Fruit fly (Drosophila melanogaster) whole organism, embryonic: Measurements from ENCODE around the gene pHCl-1.

Source experiments
- Atf3 ChIP-seq: fragments of 200-800 bp; sonication (Bioruptor generic); optimal IDR thresholded peaks from 3 replicates; lab custom pipeline; 2016; ENCODE audit warnings: missing biosample characterization, missing genetic modification characterization
- Bgb ChIP-seq: fragments of 200-800 bp; sonication (Bioruptor generic); IDR thresholded peaks from 2 replicates; pipeline ENCODE4 v1.3.6; 2022; ENCODE audit warnings: missing biosample characterization, missing genetic modification characterization; ENCODE audit not compliant: partially characterized antibody
- CG10267 ChIP-seq: fragments of 200-800 bp; sonication (Bioruptor generic); optimal IDR thresholded peaks from 2 replicates; lab custom pipeline; 2018; ENCODE audit warnings: missing biosample characterization, mild to moderate bottlenecking, missing genetic modification characterization, moderate library complexity
- CG11695 ChIP-seq: fragments of 200-800 bp; sonication (Bioruptor generic); IDR thresholded peaks from 3 replicates; pipeline ENCODE4 v1.3.6; 2022; ENCODE audit warnings: missing biosample characterization, missing genetic modification characterization
- CG11696 ChIP-seq: fragments of 200-800 bp; sonication (Bioruptor generic); IDR thresholded peaks from 2 replicates; pipeline ENCODE4 v1.3.6; 2022; ENCODE audit warnings: missing biosample characterization, missing genetic modification characterization
- CG13894 ChIP-seq: fragments of 200-800 bp; sonication (Bioruptor generic); optimal IDR thresholded peaks from 3 replicates; lab custom pipeline; 2018; ENCODE audit warnings: missing biosample characterization, mild to moderate bottlenecking, missing genetic modification characterization, moderate library complexity
- CG15269 ChIP-seq: fragments of 200-800 bp; sonication (Bioruptor generic); optimal IDR thresholded peaks from 2 replicates; lab custom pipeline; 2018; ENCODE audit warnings: missing biosample characterization, mild to moderate bottlenecking, missing genetic modification characterization, moderate library complexity
- CG16863 ChIP-seq: fragments of 200-800 bp; sonication (Bioruptor generic); optimal IDR thresholded peaks from 3 replicates; lab custom pipeline; 2016; ENCODE audit warnings: missing biosample characterization, missing genetic modification characterization
- CG17328 ChIP-seq: fragments of 200-800 bp; sonication (Bioruptor generic); IDR thresholded peaks from 2 replicates; pipeline ENCODE4 v1.3.6; 2022; ENCODE audit warnings: missing biosample characterization, missing genetic modification characterization
- CG2116 ChIP-seq: fragments of 200-800 bp; sonication (Bioruptor generic); optimal IDR thresholded peaks from 3 replicates; lab custom pipeline; 2018; ENCODE audit warnings: missing biosample characterization, mild to moderate bottlenecking, missing genetic modification characterization
- CG30403 ChIP-seq: fragments of 200-800 bp; sonication (Bioruptor generic); optimal IDR thresholded peaks from 3 replicates; lab custom pipeline; 2016; ENCODE audit warnings: missing biosample characterization, missing genetic modification characterization
- CG3065 ChIP-seq: fragments of 200-800 bp; sonication (Bioruptor generic); optimal IDR thresholded peaks from 2 replicates; lab custom pipeline; 2016; ENCODE audit warnings: missing biosample characterization, missing genetic modification characterization
- CG31388 ChIP-seq: fragments of 200-800 bp; sonication (Bioruptor generic); optimal IDR thresholded peaks from 2 replicates; lab custom pipeline; 2016; ENCODE audit warnings: missing biosample characterization, missing genetic modification characterization
- CG32767 ChIP-seq: fragments of 200-800 bp; sonication (Bioruptor generic); IDR thresholded peaks from 2 replicates; pipeline ENCODE4 v1.3.6; 2022; ENCODE audit warnings: missing biosample characterization, missing genetic modification characterization
- CG3726 ChIP-seq: fragments of 200-800 bp; sonication (Bioruptor generic); IDR thresholded peaks from 3 replicates; pipeline ENCODE4, ENCODE4 v1.3.6; 2022; ENCODE audit warnings: missing biosample characterization, missing genetic modification characterization
- CG6254 ChIP-seq: fragments of 200-800 bp; sonication (Bioruptor generic); optimal IDR thresholded peaks from 3 replicates; lab custom pipeline; 2017; ENCODE audit warnings: mild to moderate bottlenecking, missing biosample characterization, missing genetic modification reagents, missing genetic modification characterization
- CG6683 ChIP-seq: fragments of 200-800 bp; sonication (Bioruptor generic); optimal IDR thresholded peaks from 2 replicates; lab custom pipeline; 2017; ENCODE audit warnings: missing biosample characterization, mild to moderate bottlenecking, missing genetic modification characterization, missing genetic modification reagents
- CG7372 ChIP-seq: fragments of 200-800 bp; sonication (Bioruptor generic); IDR thresholded peaks from 2 replicates; pipeline ENCODE4 v1.3.6; 2022; ENCODE audit warnings: missing biosample characterization, missing genetic modification characterization
- CG8944 ChIP-seq: fragments of 200-800 bp; sonication (Bioruptor generic); optimal IDR thresholded peaks from 3 replicates; lab custom pipeline; 2016; ENCODE audit warnings: missing biosample characterization, missing genetic modification characterization
- D19B ChIP-seq: fragments of 200-800 bp; sonication (Bioruptor generic); optimal IDR thresholded peaks from 2 replicates; lab custom pipeline; 2017; ENCODE audit warnings: missing biosample characterization, mild to moderate bottlenecking, missing genetic modification characterization
- E2f1 ChIP-seq: fragments of 200-800 bp; sonication (Bioruptor generic); IDR thresholded peaks from 2 replicates; pipeline ENCODE4 v1.3.6; 2022; ENCODE audit warnings: missing biosample characterization, missing genetic modification characterization
- ERR ChIP-seq: fragments of 200-800 bp; sonication (Bioruptor generic); optimal IDR thresholded peaks from 2 replicates; lab custom pipeline; 2016; ENCODE audit warnings: missing biosample characterization, missing genetic modification characterization
- H2.0 ChIP-seq: fragments of 200-800 bp; sonication (Bioruptor generic); IDR thresholded peaks from 2 replicates; pipeline ENCODE4 v1.3.6; 2022; ENCODE audit warnings: missing biosample characterization, missing genetic modification characterization
- Hr51 ChIP-seq, 2 experiments: fragments of 200-800 bp; sonication (Bioruptor generic); optimal IDR thresholded peaks; 2 replicates in 1 of 2; 3 replicates in 1 of 2; lab custom pipeline; 2016 to 2018; ENCODE audit warnings: missing biosample characterization in 2 of 2, missing genetic modification characterization in 2 of 2, mild to moderate bottlenecking in 1 of 2, moderate library complexity in 1 of 2
- Myb ChIP-seq: fragments of 200-800 bp; sonication (Bioruptor generic); optimal IDR thresholded peaks from 2 replicates; lab custom pipeline; 2016; ENCODE audit warnings: missing biosample characterization, missing genetic modification characterization
- Taf1 ChIP-seq: fragments of 200-800 bp; sonication (Bioruptor generic); IDR thresholded peaks from 2 replicates; pipeline ENCODE4 v1.3.6; 2022; ENCODE audit warnings: missing biosample characterization, missing genetic modification characterization
- Trl ChIP-seq, 3 experiments: fragments of >200 bp in 2 of 3; fragments of 200-800 bp in 1 of 3; sonication (Bioruptor generic) in 1 of 3; optimal IDR thresholded peaks; 2 replicates in 1 of 3; 3 replicates in 2 of 3; lab custom pipeline; 2016 to 2017; ENCODE audit warnings: missing biosample characterization in 1 of 3, missing genetic modification characterization in 1 of 3
- ase ChIP-seq: fragments of 200-800 bp; sonication (Bioruptor generic); IDR thresholded peaks from 3 replicates; pipeline ENCODE4 v1.3.6; 2022; ENCODE audit warnings: missing biosample characterization, missing genetic modification characterization
- caup ChIP-seq: fragments of 200-800 bp; sonication (Bioruptor generic); optimal IDR thresholded peaks from 3 replicates; lab custom pipeline; 2017; ENCODE audit warnings: missing biosample characterization, mild to moderate bottlenecking, missing genetic modification characterization, moderate library complexity; ENCODE audit not compliant: severe bottlenecking
- croc ChIP-seq: fragments of 200-800 bp; sonication (Bioruptor generic); conservative IDR thresholded peaks from 3 replicates; pipeline ENCODE4 v1.3.6; 2022; ENCODE audit warnings: missing biosample characterization, missing genetic modification characterization
- dm ChIP-seq: fragments of 200-800 bp; sonication (Bioruptor generic); optimal IDR thresholded peaks from 3 replicates; lab custom pipeline; 2016; ENCODE audit warnings: missing biosample characterization, missing genetic modification characterization
- dpn ChIP-seq, 2 experiments: fragments of 200-800 bp; sonication (Bioruptor generic); optimal IDR thresholded peaks; 3 replicates each; lab custom pipeline; 2016; ENCODE audit warnings: missing biosample characterization in 2 of 2, missing genetic modification characterization in 2 of 2
- dysf ChIP-seq: fragments of 200-800 bp; sonication (Bioruptor generic); IDR thresholded peaks from 3 replicates; pipeline ENCODE4 v1.3.6; 2022; ENCODE audit warnings: missing biosample characterization, missing genetic modification characterization
- esg ChIP-seq: fragments of 200-800 bp; sonication (Bioruptor generic); conservative IDR thresholded peaks from 2 replicates; pipeline ENCODE4 v1.3.6; 2022; ENCODE audit warnings: missing biosample characterization, missing genetic modification characterization
- fd3F ChIP-seq: fragments of 200-800 bp; sonication (Bioruptor generic); optimal IDR thresholded peaks from 2 replicates; lab custom pipeline; 2018; ENCODE audit warnings: missing biosample characterization, mild to moderate bottlenecking, missing genetic modification characterization, moderate library complexity
- lbe ChIP-seq: fragments of 200-800 bp; sonication (Bioruptor generic); optimal IDR thresholded peaks from 2 replicates; lab custom pipeline; 2016; ENCODE audit warnings: missing biosample characterization, mild to moderate bottlenecking, missing genetic modification characterization
- luna ChIP-seq: fragments of 200-800 bp; sonication (Bioruptor generic); optimal IDR thresholded peaks from 2 replicates; lab custom pipeline; 2016; ENCODE audit warnings: missing biosample characterization, missing genetic modification characterization
- onecut ChIP-seq: fragments of 200-800 bp; sonication (Bioruptor generic); IDR thresholded peaks from 2 replicates; pipeline ENCODE4 v1.3.6; 2022; ENCODE audit warnings: missing biosample characterization, missing genetic modification characterization
- org-1 ChIP-seq: fragments of 200-800 bp; sonication (Bioruptor generic); optimal IDR thresholded peaks from 2 replicates; lab custom pipeline; 2017; ENCODE audit warnings: missing biosample characterization, missing genetic modification characterization
- pfk ChIP-seq: fragments of 200-800 bp; sonication (Bioruptor generic); optimal IDR thresholded peaks from 2 replicates; lab custom pipeline; 2018; ENCODE audit warnings: missing biosample characterization, mild to moderate bottlenecking, missing genetic modification characterization, moderate library complexity
- pho ChIP-seq: fragments of 200-800 bp; sonication (Bioruptor generic); optimal IDR thresholded peaks from 2 replicates; lab custom pipeline; 2016; ENCODE audit warnings: missing biosample characterization, missing genetic modification characterization
- pros ChIP-seq: fragments of 200-800 bp; sonication (Bioruptor generic); optimal IDR thresholded peaks from 3 replicates; lab custom pipeline; 2019; ENCODE audit warnings: missing biosample characterization, mild to moderate bottlenecking, missing genetic modification characterization, moderate library complexity
- psq ChIP-seq: fragments of 200-800 bp; sonication (Bioruptor generic); optimal IDR thresholded peaks from 2 replicates; lab custom pipeline; 2017; ENCODE audit warnings: missing biosample characterization, missing genetic modification characterization
- run ChIP-seq: fragments of 200-800 bp; sonication (Bioruptor generic); optimal IDR thresholded peaks from 3 replicates; lab custom pipeline; 2018; ENCODE audit warnings: missing biosample characterization, mild to moderate bottlenecking, missing genetic modification characterization
- sim ChIP-seq: fragments of 200-800 bp; sonication (Bioruptor generic); IDR thresholded peaks from 2 replicates; pipeline ENCODE4 v1.3.6; 2022; ENCODE audit warnings: missing biosample characterization, missing genetic modification characterization
- sob ChIP-seq: fragments of 200-800 bp; sonication (Bioruptor generic); IDR thresholded peaks from 2 replicates; pipeline ENCODE4 v1.3.6; 2022; ENCODE audit warnings: missing biosample characterization, missing genetic modification characterization
- z ChIP-seq: fragments of 200-800 bp; sonication (Bioruptor generic); IDR thresholded peaks from 3 replicates; pipeline ENCODE4 v1.3.6; 2022; ENCODE audit warnings: missing biosample characterization, missing genetic modification characterization
- zen ChIP-seq: fragments of 200-800 bp; sonication (Bioruptor generic); optimal IDR thresholded peaks from 3 replicates; lab custom pipeline; 2018; ENCODE audit warnings: missing biosample characterization, mild to moderate bottlenecking, missing genetic modification characterization, moderate library complexity

The pHCl-1 gene

DNA sequence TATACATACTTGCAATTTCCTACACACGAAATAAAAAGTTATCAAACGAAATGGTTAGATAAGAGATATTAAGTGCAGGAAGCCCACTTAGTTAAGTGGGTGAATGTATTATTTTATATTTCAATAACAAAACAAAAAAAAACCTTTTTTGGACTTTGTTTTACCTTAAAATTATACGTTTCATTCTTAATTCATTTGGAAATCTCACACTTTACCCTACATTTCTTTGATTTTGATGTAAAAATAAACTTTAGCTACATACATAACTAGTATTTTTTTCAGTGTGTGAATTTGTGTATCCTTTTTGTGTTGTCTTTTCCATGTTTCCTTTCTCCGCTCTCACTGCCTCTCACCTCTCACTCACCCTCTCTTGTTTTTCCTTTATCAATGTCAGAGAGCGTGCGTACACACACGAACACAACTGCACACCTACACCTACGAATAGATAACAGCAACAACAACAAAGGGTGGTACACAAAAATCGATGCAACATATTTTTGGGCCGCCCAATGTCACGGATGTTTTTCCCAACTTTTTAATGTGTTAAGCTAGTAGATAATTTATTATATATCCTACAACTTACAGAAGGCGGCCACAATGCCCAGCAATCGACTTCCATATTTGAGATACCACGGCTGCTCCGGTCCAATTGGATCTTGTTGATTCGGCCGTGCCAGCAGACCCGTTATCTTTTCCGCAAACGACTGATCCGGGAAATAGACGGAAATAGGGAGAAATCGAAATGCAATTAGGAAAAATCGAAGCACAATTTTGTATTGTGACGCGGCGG lies 83.3 kb downstream of the pHCl-1 start (continued):
- TF ChIP-seq CG31388 (GFP tag; lab: Kevin White, UChicago) (peak; percentile 4), CG7372 (GFP tag; lab: Robert Waterston, UW) (no peak), CG15269 (tag; lab: Kevin White, UChicago) (peak; percentile 80), ERR (GFP tag; lab: Kevin White, UChicago) (peak; percentile 0), z (GFP tag; lab: Robert Waterston, UW) (no peak), dm (GFP tag; lab: Kevin White, UChicago) (no peak), dysf (peak; percentile 74; the same call in 1 of the 3 replicates), CG17328 (GFP tag; lab: Robert Waterston, UW) (peak; percentile 54), Hr51 (GFP tag; optimal IDR thresholded peaks at IDR 0.05; lab: Kevin White, UChicago) (peak; percentile 46 to 85), CG2116 (GFP tag; lab: Kevin White, UChicago) (peak; percentile 17), pho (GFP tag; lab: Kevin White, UChicago) (peak; percentile 32), fd3F (peak; percentile 42), run (tag; lab: Kevin White, UChicago) (peak; percentile 53), ase (0 out of 3 replicates have a peak, but pooled peaks have one; percentile 5), D19B (GFP tag; lab: Kevin White, UChicago) (peak; percentile 62), pros (GFP tag; lab: Kevin White, UChicago) (peak; percentile 16), CG3726 (GFP tag; lab: Robert Waterston, UW) (no peak), pfk (GFP tag; lab: Kevin White, UChicago) (no peak), lbe (GFP tag; lab: Kevin White, UChicago) (peak; percentile 66), Trl (optimal IDR thresholded peaks at IDR 0.05; lab: Kevin White, UChicago) (peak; percentile 86 to 93), Trl (GFP tag; optimal IDR thresholded peaks at IDR 0.05; lab: Kevin White, UChicago) (peak; percentile 58), sob (GFP tag; lab: Robert Waterston, UW) (peak; percentile 54; the same call in 1 of the 2 replicates), caup (GFP tag; lab: Kevin White, UChicago) (peak; percentile 71), luna (GFP tag; lab: Kevin White, UChicago) (peak; percentile 42), sim (GFP tag; lab: Robert Waterston, UW) (peak; percentile 12; the same call in 1 of the 2 replicates), Atf3 (GFP tag; lab: Kevin White, UChicago) (no peak), Bgb (GFP tag; lab: Robert Waterston, UW) (no peak), CG10267 (tag; lab: Kevin White, UChicago) (peak; percentile 74), psq (GFP tag; lab: Kevin White, UChicago) (peak; percentile 80), CG11695 (peak; percentile 80), H2.0 (GFP tag; lab: Robert Waterston, UW) (no peak), E2f1 (GFP tag; lab: Robert Waterston, UW) (peak; percentile 56; the same call in 1 of the 2 replicates), croc (GFP tag; lab: Robert Waterston, UW) (peak; percentile 31; the same call in 1 of the 3 replicates), CG3065 (GFP tag; lab: Kevin White, UChicago) (no peak), zen (tag; lab: Kevin White, UChicago) (peak; percentile 44), CG32767 (GFP tag; lab: Robert Waterston, UW) (0 out of 2 replicates have a peak, but pooled peaks have one; percentile 63), Taf1 (0 out of 2 replicates have a peak, but pooled peaks have one; percentile 7), CG6683 (GFP tag; lab: Kevin White, UChicago) (peak; percentile 70), CG11696 (0 out of 2 replicates have a peak, but pooled peaks have one; percentile 6), org-1 (GFP tag; lab: Kevin White, UChicago) (peak; percentile 67), dpn (GFP tag; optimal IDR thresholded peaks at IDR 0.05; lab: Kevin White, UChicago) (peak; percentile 50 to 66), esg (peak; percentile 68), CG13894 (tag; lab: Kevin White, UChicago) (peak; percentile 80), onecut (GFP tag; lab: Robert Waterston, UW) (peak; percentile 94), CG8944 (GFP tag; lab: Kevin White, UChicago) (peak; percentile 38), CG6254 (peak; percentile 46), Myb (GFP tag; lab: Kevin White, UChicago) (peak; percentile 6), CG30403 (GFP tag; lab: Kevin White, UChicago) (peak; percentile 87), CG16863 (peak; percentile 38)
